Fruit fly (Drosophila melanogaster) Kc167 (cell line): ENCODE results near the gene CG5087.

Experiments
- Myc ChIP-seq: fragments of >200 bp; optimal IDR thresholded peaks from 2 replicates; lab custom pipeline; 2017; ENCODE audit warnings: missing external identifiers
- Sin3A ChIP-seq: fragments of >200 bp; optimal IDR thresholded peaks from 2 replicates; lab custom pipeline; 2018; ENCODE audit warnings: missing external identifiers
- h ChIP-seq: fragments of >200 bp; optimal IDR thresholded peaks from 3 replicates; lab custom pipeline; 2018; ENCODE audit warnings: missing external identifiers
- insv ChIP-seq: fragments of >200 bp; optimal IDR thresholded peaks from 3 replicates; lab custom pipeline; 2018; ENCODE audit warnings: missing external identifiers
- psq ChIP-seq: fragments of >200 bp; optimal IDR thresholded peaks from 2 replicates; lab custom pipeline; 2017; ENCODE audit warnings: missing external identifiers
- ttk ChIP-seq: sonication (Bioruptor generic); optimal IDR thresholded peaks from 2 replicates; lab custom pipeline; 2017; ENCODE audit warnings: missing external identifiers

DNA sequence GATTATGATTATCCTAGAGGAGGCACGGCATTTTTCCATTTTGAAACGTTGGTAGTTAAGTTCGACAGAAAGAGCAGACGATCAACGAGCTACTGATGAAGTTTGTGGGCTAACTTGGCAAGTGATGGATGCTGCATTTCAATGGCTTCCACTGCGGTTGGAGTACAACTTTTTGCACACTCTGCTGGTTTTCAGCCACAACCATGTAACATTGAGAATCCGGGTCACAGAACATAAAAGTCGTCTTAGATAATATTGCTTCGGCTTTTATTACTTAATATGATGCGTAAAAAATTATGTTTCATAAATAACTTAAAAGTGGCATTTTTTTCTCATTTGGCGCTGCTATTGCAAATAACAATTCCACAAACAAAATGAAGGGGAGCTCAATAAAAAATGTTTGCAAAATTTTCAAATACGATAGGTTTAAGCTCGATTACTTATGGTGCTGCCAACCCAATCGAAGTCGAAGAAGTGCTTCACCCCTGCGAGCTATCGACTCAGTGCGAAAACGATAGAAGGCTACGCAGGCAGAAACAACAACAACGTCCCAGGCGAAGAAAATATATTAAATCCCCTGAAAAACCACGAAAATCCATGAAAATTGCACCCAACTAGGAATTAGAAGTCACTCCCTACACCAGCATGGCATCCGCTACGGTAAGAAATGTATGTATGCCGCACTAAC is 31.5 kb upstream of the CG5087 start, which contains the start of the genes CG5653 and CG5021:
- TF ChIP-seq psq (lab: Kevin White, UChicago) (no peak), ttk (lab: Kevin White, UChicago) (no peak), insv (lab: Kevin White, UChicago) (no peak), h (lab: Kevin White, UChicago) (no peak), Sin3A (lab: Kevin White, UChicago) (no peak), Myc (lab: Kevin White, UChicago) (no peak)
